Worm (Caenorhabditis elegans): ENCODE measurements around the gene ech-8.
A peak's percentile ranks its signal among the peaks of the same experiment; 100 is the strongest.

The ech-8 gene

DNA sequence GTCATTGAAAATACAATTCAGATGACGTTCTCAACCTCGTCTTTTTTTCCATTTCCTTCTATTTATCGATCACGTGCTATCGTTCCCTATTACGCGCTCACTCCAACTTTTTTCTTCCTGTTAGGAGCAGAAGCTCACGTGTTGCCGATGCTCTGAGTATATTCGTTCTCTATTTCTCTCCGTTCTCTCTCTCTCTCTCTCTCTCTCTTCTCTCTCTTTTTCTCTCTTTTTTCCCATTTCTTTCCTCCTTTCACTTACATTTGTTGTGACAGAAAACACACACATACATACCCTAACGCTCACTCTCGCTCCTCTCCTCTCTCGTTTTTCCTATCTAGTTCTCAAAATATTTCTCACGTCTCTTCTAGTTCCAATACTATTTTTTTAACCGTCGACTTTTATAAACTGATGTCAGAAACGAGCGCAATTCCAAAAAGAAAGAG, 13.4 kb upstream of the ech-8 start (continued):
- no peak for TF ChIP-seq mab-9 (GFP tag; IDR thresholded peaks at IDR 0.05)
- TF ChIP-seq ceh-82 (tag; optimal IDR thresholded peaks at IDR 0.05), result peak; percentile 28 to 73 (median 42)
- peak; percentile 73 for TF ChIP-seq aly-2 (tag; optimal IDR thresholded peaks at IDR 0.05)
- peak; percentile 9 for TF ChIP-seq F16B12.6 (tag; optimal IDR thresholded peaks at IDR 0.05)
- TF ChIP-seq ceh-90 (tag; optimal IDR thresholded peaks at IDR 0.05), result no peak
- peak; percentile 67 for TF ChIP-seq zag-1 (tag; optimal IDR thresholded peaks at IDR 0.05)
- TF ChIP-seq swsn-7 (tag; optimal IDR thresholded peaks at IDR 0.05), result peak; percentile 94
- TF ChIP-seq snpc-4 (tag; optimal IDR thresholded peaks at IDR 0.05), result peak; percentile 32
- TF ChIP-seq hlh-17 (GFP tag; optimal IDR thresholded peaks at IDR 0.05; ENCODE audit: borderline replicate concordance), result no peak
- peak; percentile 95 for TF ChIP-seq tbx-2 (tag; optimal IDR thresholded peaks at IDR 0.05)
- TF ChIP-seq sptf-1 (tag; optimal IDR thresholded peaks at IDR 0.05), result no peak
- no peak for TF ChIP-seq unc-30 (tag; optimal IDR thresholded peaks at IDR 0.05)
- peak; percentile 99 for TF ChIP-seq nhr-71 (tag; optimal IDR thresholded peaks at IDR 0.05)
- TF ChIP-seq nhr-237 (tag; optimal IDR thresholded peaks at IDR 0.05), result peak; percentile 78
- TF ChIP-seq elt-2 (tag; optimal IDR thresholded peaks at IDR 0.05), result peak; percentile 87
- no peak for TF ChIP-seq nhr-84 (tag; optimal IDR thresholded peaks at IDR 0.05)
- TF ChIP-seq nhr-77 (tag; optimal IDR thresholded peaks at IDR 0.05), result peak; percentile 82
- TF ChIP-seq sox-4 (tag; optimal IDR thresholded peaks at IDR 0.05), result peak; percentile 93
- TF ChIP-seq nhr-19 (GFP tag; conservative IDR thresholded peaks at IDR 0.05), result peak; percentile 91
- TF ChIP-seq nhr-76 (tag; optimal IDR thresholded peaks at IDR 0.05), result no peak
- peak; percentile 83 for TF ChIP-seq isw-1 (GFP tag; IDR thresholded peaks at IDR 0.05)
- TF ChIP-seq ets-5 (GFP tag; IDR thresholded peaks at IDR 0.05), result no peak
- no peak for TF ChIP-seq efl-3 (GFP tag; optimal IDR thresholded peaks at IDR 0.05)
- no peak for TF ChIP-seq C04F5.9 (tag; optimal IDR thresholded peaks at IDR 0.05)
- TF ChIP-seq lin-35 (GFP tag; optimal IDR thresholded peaks at IDR 0.05), result peak; percentile 76 to 77
- TF ChIP-seq nhr-90 (tag; optimal IDR thresholded peaks at IDR 0.05; ENCODE audit: poor library complexity), result peak; percentile 80
- TF ChIP-seq ama-1 (optimal IDR thresholded peaks at IDR 0.05), result peak; percentile 63
- TF ChIP-seq pqm-1 (tag; optimal IDR thresholded peaks at IDR 0.05), result no peak
- TF ChIP-seq ceh-88 (GFP tag; IDR thresholded peaks at IDR 0.05), result peak; percentile 72
- no peak for TF ChIP-seq tlp-1 (tag; optimal IDR thresholded peaks at IDR 0.05)
- peak; percentile 100 for TF ChIP-seq lin-14 (GFP tag; optimal IDR thresholded peaks at IDR 0.05)
- TF ChIP-seq mef-2 (tag; optimal IDR thresholded peaks at IDR 0.05), result peak; percentile 70
- no peak for TF ChIP-seq pag-3 (tag; optimal IDR thresholded peaks at IDR 0.05; ENCODE audit: borderline replicate concordance, insufficient read depth)
- TF ChIP-seq lin-13 (GFP tag; optimal IDR thresholded peaks at IDR 0.05), result peak; percentile 87
- peak; percentile 88 to 90 for TF ChIP-seq lsy-2 (tag; optimal IDR thresholded peaks at IDR 0.05)
- TF ChIP-seq lir-3 (tag; optimal IDR thresholded peaks at IDR 0.05; ENCODE audit: poor library complexity), result peak; percentile 75
- peak; percentile 91 for TF ChIP-seq nhr-11 (tag; optimal IDR thresholded peaks at IDR 0.05)
- no peak for TF ChIP-seq unc-62 (GFP tag; optimal IDR thresholded peaks at IDR 0.05)

DNA sequence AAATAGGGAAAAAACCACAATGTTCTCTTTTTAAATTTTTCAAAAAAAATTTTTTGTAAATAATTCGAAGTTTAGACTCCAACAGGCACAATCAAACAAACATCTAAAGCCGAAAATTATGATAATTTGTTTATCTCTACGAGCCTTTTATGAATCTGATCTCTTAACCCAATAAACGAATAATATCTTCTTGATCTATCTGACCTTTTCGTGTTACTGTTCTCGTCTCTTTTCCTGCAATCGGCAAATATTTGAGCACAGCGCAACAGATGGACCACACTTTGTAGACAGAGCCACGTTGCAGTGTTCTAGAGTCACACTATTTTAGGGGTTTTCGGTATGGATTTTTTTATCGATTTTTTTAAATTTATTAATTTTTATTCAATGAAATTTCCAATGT, 12.8 kb upstream of the ech-8 start:
- no peak for TF ChIP-seq egl-27 (tag; optimal IDR thresholded peaks at IDR 0.05)
- TF ChIP-seq unc-98 (GFP tag; IDR thresholded peaks at IDR 0.05), result no peak
- TF ChIP-seq nhr-47 (tag; optimal IDR thresholded peaks at IDR 0.05), result no peak
- TF ChIP-seq tbx-2 (tag; optimal IDR thresholded peaks at IDR 0.05), result no peak
- no peak for TF ChIP-seq nhr-20 (tag; optimal IDR thresholded peaks at IDR 0.05)
- no peak for TF ChIP-seq vab-15 (tag; optimal IDR thresholded peaks at IDR 0.05)
- no peak for TF ChIP-seq nhr-11 (tag; optimal IDR thresholded peaks at IDR 0.05)
- no peak for TF ChIP-seq egl-13 (tag; optimal IDR thresholded peaks at IDR 0.05)
- TF ChIP-seq ceh-90 (tag; optimal IDR thresholded peaks at IDR 0.05), result no peak
- no peak for TF ChIP-seq nhr-237 (tag; optimal IDR thresholded peaks at IDR 0.05)
- no peak for TF ChIP-seq dpl-1 (GFP tag; optimal IDR thresholded peaks at IDR 0.05)
- TF ChIP-seq mef-2 (tag; optimal IDR thresholded peaks at IDR 0.05), result no peak
- TF ChIP-seq elt-2 (tag; optimal IDR thresholded peaks at IDR 0.05), result no peak
- no peak for TF ChIP-seq ceh-8 (GFP tag; optimal IDR thresholded peaks at IDR 0.05)
- TF ChIP-seq efl-3 (GFP tag; optimal IDR thresholded peaks at IDR 0.05), result no peak
- TF ChIP-seq nhr-77 (tag; optimal IDR thresholded peaks at IDR 0.05), result no peak
- no peak for TF ChIP-seq ama-1 (optimal IDR thresholded peaks at IDR 0.05)
- TF ChIP-seq F16B12.6 (tag; optimal IDR thresholded peaks at IDR 0.05), result no peak

All from whole organism, L1 larva.